Fruit fly (Drosophila melanogaster): Measurements from ENCODE around the gene CG43220.
A peak's percentile ranks its signal among the peaks of the same experiment; 100 is the strongest.

CG43220 gene

dm6 chr2L:17532134-17532533 lies 45.8 kb downstream of the CG43220 start, which contains the start of gene CG15145:
Gene CG15145 (minus strand): TSS chr2L:17532234.
- TF ChIP-seq Fer3 (tag; optimal IDR thresholded peaks at IDR 0.05) = no peak
- no peak for TF ChIP-seq klu (GFP tag; IDR thresholded peaks at IDR 0.05)
- TF ChIP-seq Hand (GFP tag; optimal IDR thresholded peaks at IDR 0.05) = no peak
- no peak for TF ChIP-seq CG30403 (GFP tag; optimal IDR thresholded peaks at IDR 0.05)
- no peak for TF ChIP-seq bowl (GFP tag; IDR thresholded peaks at IDR 0.05)

DNA sequence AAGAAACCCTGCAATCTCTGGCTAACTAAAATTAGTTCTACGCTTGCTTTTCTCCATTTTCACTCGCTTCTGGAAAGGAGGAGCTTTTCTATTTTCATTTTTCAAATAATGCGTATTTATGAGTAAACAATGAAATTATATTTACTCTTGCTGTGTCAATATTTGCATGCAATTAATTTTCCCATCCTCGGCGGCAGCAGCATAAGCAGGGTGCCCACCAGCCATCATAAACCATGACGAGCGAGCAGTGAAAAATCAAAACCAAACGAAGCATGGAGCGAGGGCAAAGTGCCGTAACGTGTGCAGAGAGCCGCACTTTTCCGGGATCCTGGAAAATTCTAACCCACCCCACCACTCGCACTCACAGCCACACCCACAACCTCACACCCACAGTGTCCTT lies 47.4 kb downstream of the CG43220 start:
- TF ChIP-seq gcm2 (GFP tag; optimal IDR thresholded peaks at IDR 0.05) (no peak), stc (GFP tag; IDR thresholded peaks at IDR 0.05) (peak; percentile 9; the same call in 1 of the 2 replicates), NfI (GFP tag; optimal IDR thresholded peaks at IDR 0.05) (no peak), CG8290 (GFP tag; optimal IDR thresholded peaks at IDR 0.05) (no peak), CG8290 (tag; optimal IDR thresholded peaks at IDR 0.05) (peak in 1 of 2 experiments; percentile 3), lab (GFP tag; optimal IDR thresholded peaks at IDR 0.05) (peak; percentile 54), CG18599 (GFP tag; optimal IDR thresholded peaks at IDR 0.05) (peak; percentile 66), CG6813 (GFP tag; optimal IDR thresholded peaks at IDR 0.05) (peak; percentile 6), Hmr (GFP tag; optimal IDR thresholded peaks at IDR 0.05) (peak; percentile 14), CG2678 (tag; optimal IDR thresholded peaks at IDR 0.05) (peak; percentile 15), ATbp (GFP tag; optimal IDR thresholded peaks at IDR 0.05) (no peak), CG31224 (GFP tag; IDR thresholded peaks at IDR 0.05) (no peak), nerfin-1 (tag; optimal IDR thresholded peaks at IDR 0.05) (peak; percentile 17), pb (GFP tag; optimal IDR thresholded peaks at IDR 0.05) (no peak), sr (GFP tag; IDR thresholded peaks at IDR 0.05) (no peak), CG15696 (tag; optimal IDR thresholded peaks at IDR 0.05) (no peak), sens (GFP tag) (peak; percentile 16)
